Fruit fly (Drosophila melanogaster): ENCODE data around the gene CG42792.

The CG42792 gene

DNA sequence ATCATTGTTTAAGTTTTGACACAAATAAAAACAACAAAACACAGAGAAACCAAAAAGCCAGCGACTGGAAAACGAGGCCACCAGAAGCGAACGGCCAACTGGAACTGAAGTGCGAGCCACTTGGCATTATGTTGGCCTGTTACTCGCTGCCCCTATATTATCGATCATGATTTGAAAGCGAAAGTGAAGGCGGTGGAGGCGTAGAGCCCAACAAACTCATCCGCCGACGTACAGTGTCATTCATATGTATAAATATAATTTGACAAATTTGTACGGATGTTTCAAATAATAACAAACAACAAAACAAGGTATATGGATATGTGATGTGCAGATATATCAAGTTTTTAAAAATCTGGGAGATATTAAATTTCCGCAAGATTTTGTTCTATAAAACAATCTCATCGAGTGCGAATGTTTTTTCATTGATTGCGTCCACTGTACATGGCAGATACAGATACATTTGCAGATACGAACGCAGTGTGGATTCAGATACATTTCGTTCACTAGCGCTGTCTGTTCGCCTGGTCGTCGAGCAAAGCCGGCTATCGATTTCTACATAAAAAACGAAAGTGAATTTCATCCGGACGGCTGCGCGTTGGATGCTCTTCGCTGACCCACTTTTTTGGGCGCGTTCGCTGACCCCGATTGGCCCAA, 45.8 kb upstream of the CG42792 start (continued):
- TF ChIP-seq pdm3 (GFP tag; optimal IDR thresholded peaks at IDR 0.05) (peak; percentile 98), Sox15 (GFP tag; optimal IDR thresholded peaks at IDR 0.05) (peak; percentile 97), Ets21C (GFP tag; optimal IDR thresholded peaks at IDR 0.05) (peak; percentile 97), ss (GFP tag; optimal IDR thresholded peaks at IDR 0.05) (peak; percentile 89 to 92), CG6854 (GFP tag; optimal IDR thresholded peaks at IDR 0.05) (peak; percentile 73), spab (GFP tag; optimal IDR thresholded peaks at IDR 0.05) (peak; percentile 94), CG32006 (GFP tag; optimal IDR thresholded peaks at IDR 0.05) (peak; percentile 94), CG31627 (GFP tag; optimal IDR thresholded peaks at IDR 0.05) (peak; percentile 98), CG7368 (GFP tag; optimal IDR thresholded peaks at IDR 0.05) (peak; percentile 95)

dm6 chr2L:15909826-15910225, 44.6 kb upstream of the CG42792 start:
- TF ChIP-seq CG8319 (GFP tag; optimal IDR thresholded peaks at IDR 0.05), result no peak
- no peak for TF ChIP-seq spab (GFP tag; optimal IDR thresholded peaks at IDR 0.05)
- TF ChIP-seq fd85E (GFP tag; optimal IDR thresholded peaks at IDR 0.05), result no peak
- TF ChIP-seq fkh (GFP tag; optimal IDR thresholded peaks at IDR 0.05), result peak; percentile 96

- no peak for TF ChIP-seq Sox102F (GFP tag; optimal IDR thresholded peaks at IDR 0.05)
- no peak for TF ChIP-seq CG7368 (GFP tag; optimal IDR thresholded peaks at IDR 0.05)
- TF ChIP-seq spab (GFP tag; optimal IDR thresholded peaks at IDR 0.05), result peak; percentile 58
- TF ChIP-seq acj6 (GFP tag; optimal IDR thresholded peaks at IDR 0.05), result peak; percentile 36
- TF ChIP-seq CG6854 (GFP tag; optimal IDR thresholded peaks at IDR 0.05), result no peak
- peak; percentile 22 for TF ChIP-seq dsx (GFP tag; optimal IDR thresholded peaks at IDR 0.05; ENCODE audit: poor library complexity, severe bottlenecking)
- TF ChIP-seq CG10631 (GFP tag; optimal IDR thresholded peaks at IDR 0.05), result peak; percentile 64
- TF ChIP-seq ss (GFP tag; optimal IDR thresholded peaks at IDR 0.05), result peak; percentile 39 to 62
- peak; percentile 53 for TF ChIP-seq fd59A (GFP tag; optimal IDR thresholded peaks at IDR 0.05)
- no peak for TF ChIP-seq Sox14 (GFP tag; optimal IDR thresholded peaks at IDR 0.05)
- peak; percentile 77 for TF ChIP-seq Ets96B (tag; optimal IDR thresholded peaks at IDR 0.05)
- no peak for TF ChIP-seq net (GFP tag; optimal IDR thresholded peaks at IDR 0.05)
- TF ChIP-seq CG8632 (GFP tag; optimal IDR thresholded peaks at IDR 0.05), result peak; percentile 26
- no peak for TF ChIP-seq Hr39 (GFP tag; optimal IDR thresholded peaks at IDR 0.05)
- peak; percentile 64 for TF ChIP-seq CG10669 (GFP tag; optimal IDR thresholded peaks at IDR 0.05)
- TF ChIP-seq lz (GFP tag; optimal IDR thresholded peaks at IDR 0.05), result no peak
- peak; percentile 24 for TF ChIP-seq achi (GFP tag; optimal IDR thresholded peaks at IDR 0.05)
- no peak for TF ChIP-seq CG9139 (GFP tag; optimal IDR thresholded peaks at IDR 0.05)
- TF ChIP-seq fd85E (GFP tag; optimal IDR thresholded peaks at IDR 0.05), result no peak
- TF ChIP-seq CG6792 (GFP tag; optimal IDR thresholded peaks at IDR 0.05), result peak; percentile 8
- peak; percentile 11 for TF ChIP-seq CG1621 (tag; optimal IDR thresholded peaks at IDR 0.05)
- no peak for TF ChIP-seq CG11902 (GFP tag; optimal IDR thresholded peaks at IDR 0.05)
- TF ChIP-seq svp (GFP tag), result peak; percentile 11
- TF ChIP-seq Eip75B (GFP tag; optimal IDR thresholded peaks at IDR 0.05), result no peak
- TF ChIP-seq Gug (GFP tag; IDR thresholded peaks at IDR 0.05), result no peak
- TF ChIP-seq CG6163 (GFP tag; IDR thresholded peaks at IDR 0.05), result peak; percentile 53; the same call in 2 of the 3 replicates
- peak; percentile 75 for TF ChIP-seq Eip78C (GFP tag)
- peak; percentile 81 for TF ChIP-seq CG3032 (tag; optimal IDR thresholded peaks at IDR 0.05)
- peak; percentile 43 for TF ChIP-seq CG6808 (GFP tag; optimal IDR thresholded peaks at IDR 0.05)
- TF ChIP-seq OdsH (GFP tag; optimal IDR thresholded peaks at IDR 0.05), result peak; percentile 40
These were observed 44.0 kb upstream of the CG42792 start for dm6 chr2L:15909277-15909674.
